Worm (Caenorhabditis elegans): ENCODE data around the gene F08D12.12.

F08D12.12 gene

ce11 chrII:2807674-2808206 is 20.9 kb upstream of the F08D12.12 start, which contains the start of gene K12H6.12:
Gene K12H6.12 (plus strand): TSS chrII:2808156.
- TF ChIP-seq W03F9.2 (tag; optimal IDR thresholded peaks at IDR 0.05): no peak
- TF ChIP-seq dao-5 (tag; optimal IDR thresholded peaks at IDR 0.05): no peak
- no peak for TF ChIP-seq him-1 (tag; optimal IDR thresholded peaks at IDR 0.05)

ce11 chrII:2805566-2805965 is 18.7 kb upstream of the F08D12.12 start:
- TF ChIP-seq dao-5 (tag; optimal IDR thresholded peaks at IDR 0.05) (no peak), him-1 (tag; optimal IDR thresholded peaks at IDR 0.05) (no peak), W03F9.2 (tag; optimal IDR thresholded peaks at IDR 0.05) (no peak)

ce11 chrII:2804949-2805348 is 18.1 kb upstream of the F08D12.12 start:
- TF ChIP-seq dao-5 (tag; optimal IDR thresholded peaks at IDR 0.05) (no peak), W03F9.2 (tag; optimal IDR thresholded peaks at IDR 0.05) (no peak), him-1 (tag; optimal IDR thresholded peaks at IDR 0.05) (no peak)

ce11 chrII:2804245-2804644 is 17.4 kb upstream of the F08D12.12 start:
- TF ChIP-seq him-1 (tag; optimal IDR thresholded peaks at IDR 0.05): no peak
- no peak for TF ChIP-seq dao-5 (tag; optimal IDR thresholded peaks at IDR 0.05)
- no peak for TF ChIP-seq W03F9.2 (tag; optimal IDR thresholded peaks at IDR 0.05)

- no peak for TF ChIP-seq him-1 (tag; optimal IDR thresholded peaks at IDR 0.05)
- no peak for TF ChIP-seq dao-5 (tag; optimal IDR thresholded peaks at IDR 0.05)
- TF ChIP-seq W03F9.2 (tag; optimal IDR thresholded peaks at IDR 0.05): no peak
These were observed 16.1 kb upstream of the F08D12.12 start for ce11 chrII:2802804-2803586.

- TF ChIP-seq W03F9.2 (tag; optimal IDR thresholded peaks at IDR 0.05): no peak
- no peak for TF ChIP-seq dao-5 (tag; optimal IDR thresholded peaks at IDR 0.05)
- TF ChIP-seq him-1 (tag; optimal IDR thresholded peaks at IDR 0.05): no peak
These were observed 14.9 kb upstream of the F08D12.12 start for ce11 chrII:2801764-2802163.

- TF ChIP-seq him-1 (tag; optimal IDR thresholded peaks at IDR 0.05) (no peak), dao-5 (tag; optimal IDR thresholded peaks at IDR 0.05) (no peak), W03F9.2 (tag; optimal IDR thresholded peaks at IDR 0.05) (peak; percentile 38)
These were observed 13.8 kb upstream of the F08D12.12 start, which contains the start of gene nhr-119 for ce11 chrII:2800550-2801233. Gene nhr-119 (minus strand): TSS chrII:2800600.

ce11 chrII:2797951-2798350 is 11.1 kb upstream of the F08D12.12 start:
- TF ChIP-seq him-1 (tag; optimal IDR thresholded peaks at IDR 0.05) (no peak), W03F9.2 (tag; optimal IDR thresholded peaks at IDR 0.05) (no peak), dao-5 (tag; optimal IDR thresholded peaks at IDR 0.05) (no peak)

- no peak for TF ChIP-seq W03F9.2 (tag; optimal IDR thresholded peaks at IDR 0.05)
- no peak for TF ChIP-seq him-1 (tag; optimal IDR thresholded peaks at IDR 0.05)
- no peak for TF ChIP-seq dao-5 (tag; optimal IDR thresholded peaks at IDR 0.05)
These were observed 9.6 kb upstream of the F08D12.12 start for ce11 chrII:2796431-2796830.

ce11 chrII:2795413-2795812 is 8.5 kb upstream of the F08D12.12 start:
- no peak for TF ChIP-seq dao-5 (tag; optimal IDR thresholded peaks at IDR 0.05)
- no peak for TF ChIP-seq W03F9.2 (tag; optimal IDR thresholded peaks at IDR 0.05)
- no peak for TF ChIP-seq him-1 (tag; optimal IDR thresholded peaks at IDR 0.05)

ce11 chrII:2791693-2792092 is 4.8 kb upstream of the F08D12.12 start:
- TF ChIP-seq him-1 (tag; optimal IDR thresholded peaks at IDR 0.05) (no peak), W03F9.2 (tag; optimal IDR thresholded peaks at IDR 0.05) (no peak), dao-5 (tag; optimal IDR thresholded peaks at IDR 0.05) (no peak)

ce11 chrII:2787849-2788248 is 968 bp upstream of the F08D12.12 start:
- TF ChIP-seq W03F9.2 (tag; optimal IDR thresholded peaks at IDR 0.05) (no peak), him-1 (tag; optimal IDR thresholded peaks at IDR 0.05) (no peak), dao-5 (tag; optimal IDR thresholded peaks at IDR 0.05) (no peak)

- TF ChIP-seq him-1 (tag; optimal IDR thresholded peaks at IDR 0.05) (no peak), W03F9.2 (tag; optimal IDR thresholded peaks at IDR 0.05) (no peak), dao-5 (tag; optimal IDR thresholded peaks at IDR 0.05) (no peak)
These were observed 1.1 kb downstream of the F08D12.12 start for ce11 chrII:2785787-2786186.

- TF ChIP-seq W03F9.2 (tag; optimal IDR thresholded peaks at IDR 0.05) (no peak), him-1 (tag; optimal IDR thresholded peaks at IDR 0.05) (no peak), dao-5 (tag; optimal IDR thresholded peaks at IDR 0.05) (no peak)
These were observed 3.5 kb downstream of the F08D12.12 start for ce11 chrII:2783380-2783779.
